Worm (Caenorhabditis elegans) whole organism, midembryonic: Measurements from ENCODE around the gene sra-27.

Experiments used
- T22C8.4 ChIP-seq: fragments of 200-800 bp; sonication (Bioruptor generic); IDR thresholded peaks from 2 replicates; pipeline ENCODE4 v1.3.6; 2022; ENCODE audit warnings: missing genetic modification characterization, missing compliant biosample characterization
- cog-1 ChIP-seq: sonication (generic microtip); optimal IDR thresholded peaks from 2 replicates; lab custom pipeline; 2016; ENCODE audit warnings: missing genetic modification characterization, missing compliant biosample characterization
- flt-1 ChIP-seq: fragments of 200-800 bp; sonication (Bioruptor generic); IDR thresholded peaks from 2 replicates; pipeline ENCODE4 v1.3.6; 2022; ENCODE audit warnings: missing genetic modification characterization, missing compliant biosample characterization
- klf-2 ChIP-seq: fragments of 200-800 bp; sonication (Bioruptor generic); conservative IDR thresholded peaks from 2 replicates; pipeline ENCODE4 v1.3.6; 2022; ENCODE audit warnings: missing genetic modification reagents, missing genetic modification characterization, missing compliant biosample characterization
- med-1 ChIP-seq: sonication (generic microtip); optimal IDR thresholded peaks from 2 replicates; lab custom pipeline; 2017; ENCODE audit warnings: missing genetic modification characterization, mild to moderate bottlenecking, missing compliant biosample characterization, antibody characterized with exemption, missing genetic modification reagents; ENCODE audit not compliant: insufficient read depth
- ref-1 ChIP-seq: fragments of 200-800 bp; sonication (Bioruptor generic); conservative IDR thresholded peaks from 2 replicates; pipeline ENCODE4 v1.3.6; 2022; ENCODE audit warnings: missing genetic modification reagents, missing genetic modification characterization, missing compliant biosample characterization
- tab-1 ChIP-seq: fragments of 200-800 bp; sonication (Bioruptor generic); IDR thresholded peaks from 2 replicates; pipeline ENCODE4 v1.3.6; 2022; ENCODE audit warnings: missing genetic modification characterization, missing compliant biosample characterization
- ztf-29 ChIP-seq: fragments of 200-800 bp; sonication (Bioruptor generic); IDR thresholded peaks from 2 replicates; pipeline ENCODE4 v1.3.6; 2022; ENCODE audit warnings: missing genetic modification reagents, missing genetic modification characterization, missing compliant biosample characterization

DNA sequence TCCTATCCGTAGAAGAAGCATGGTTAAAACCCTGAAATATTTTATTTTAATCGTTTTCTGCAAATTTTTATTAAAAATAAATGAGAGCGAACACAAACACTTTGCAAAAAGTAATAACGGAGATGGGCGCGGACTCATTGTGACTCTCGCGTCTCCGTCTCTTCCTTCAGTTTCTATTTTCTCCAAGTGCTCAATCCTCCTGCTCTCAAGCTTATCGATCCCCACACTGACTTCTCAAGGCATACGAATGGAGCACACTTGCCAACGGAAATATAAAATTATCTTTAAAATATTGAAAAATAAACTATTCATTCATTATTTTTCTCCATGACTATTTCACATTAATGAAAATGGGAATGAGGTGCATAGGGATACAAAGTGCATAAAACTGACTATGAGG is 29.2 kb downstream of the sra-27 start, which contains the start of gene dnj-8:
- TF ChIP-seq T22C8.4 (GFP tag; lab: Robert Waterston, UW): no peak
- no peak for TF ChIP-seq ztf-29 (GFP tag; lab: Robert Waterston, UW)
- no peak for TF ChIP-seq flt-1
- no peak for TF ChIP-seq med-1
- no peak for TF ChIP-seq cog-1 (tag; lab: Kevin White, UChicago)
- TF ChIP-seq tab-1 (GFP tag; lab: Robert Waterston, UW): no peak
- no peak for TF ChIP-seq klf-2 (GFP tag; lab: Robert Waterston, UW)
- no peak for TF ChIP-seq ref-1 (GFP tag; lab: Robert Waterston, UW)
